Fruit fly (Drosophila melanogaster): ENCODE measurements around the gene Bin1.

The Bin1 gene

DNA sequence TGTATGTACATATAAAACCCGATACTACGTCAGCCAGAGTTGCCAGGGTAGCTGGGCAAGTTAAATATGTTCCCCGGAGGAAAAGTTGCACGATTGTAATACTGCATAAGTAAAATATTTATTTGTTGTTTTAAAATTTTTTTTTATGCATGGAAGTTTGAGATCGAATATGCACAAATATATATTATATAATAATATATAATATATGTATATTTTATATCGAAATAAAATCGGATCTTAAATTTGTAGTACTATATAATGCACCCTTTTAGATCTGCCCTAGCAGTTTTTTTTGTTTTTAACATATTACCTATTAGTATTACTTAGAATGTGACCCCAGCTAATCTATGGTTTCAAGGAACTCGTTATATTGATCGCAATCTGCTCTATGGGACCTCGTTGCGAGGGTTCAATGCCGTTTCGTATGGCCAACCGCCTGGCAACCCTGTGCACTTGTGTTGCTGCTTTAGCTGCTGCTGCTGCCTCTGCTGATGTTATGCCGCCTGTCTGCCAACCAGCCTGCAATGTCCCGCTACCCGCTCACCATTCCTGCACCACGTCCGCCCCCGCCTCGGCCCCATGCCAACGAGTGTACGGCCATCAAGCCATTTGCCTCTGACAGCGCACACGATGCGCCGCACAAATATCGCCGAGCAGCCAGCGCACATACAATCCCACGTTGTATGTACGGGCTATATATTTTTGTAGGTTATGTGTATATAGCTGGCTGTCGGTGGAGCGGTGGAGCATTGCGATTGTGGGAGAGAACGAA, 46.8 kb upstream of the Bin1 start (continued):
- TF ChIP-seq YL-1 (GFP tag; optimal IDR thresholded peaks at IDR 0.05) (peak; percentile 97), CG17912 (GFP tag; optimal IDR thresholded peaks at IDR 0.05) (no peak), wdn (GFP tag; IDR thresholded peaks at IDR 0.05) (no peak), kah (GFP tag; optimal IDR thresholded peaks at IDR 0.05) (peak; percentile 72), gsb-n (tag; optimal IDR thresholded peaks at IDR 0.05) (peak; percentile 84), D19B (GFP tag; optimal IDR thresholded peaks at IDR 0.05) (peak; percentile 87), CG4360 (GFP tag; IDR thresholded peaks at IDR 0.05) (no peak), CG1024 (GFP tag; IDR thresholded peaks at IDR 0.05) (no peak), Dip2 (GFP tag; IDR thresholded peaks at IDR 0.05) (no peak), ftz-f1 (GFP tag; optimal IDR thresholded peaks at IDR 0.05) (peak; percentile 98), CG12391 (tag; optimal IDR thresholded peaks at IDR 0.05) (peak; percentile 96), CG3407 (GFP tag; optimal IDR thresholded peaks at IDR 0.05) (peak; percentile 73), Six4 (GFP tag; optimal IDR thresholded peaks at IDR 0.05) (peak; percentile 80), CG34224 (GFP tag; IDR thresholded peaks at IDR 0.05; ENCODE audit: partially characterized antibody) (no peak), Fer3 (tag; optimal IDR thresholded peaks at IDR 0.05) (peak; percentile 77), nmo (GFP tag; optimal IDR thresholded peaks at IDR 0.05) (peak; percentile 98), gcm2 (GFP tag; optimal IDR thresholded peaks at IDR 0.05) (peak; percentile 31), CG11456 (GFP tag; IDR thresholded peaks at IDR 0.05) (no peak), disco-r (GFP tag; optimal IDR thresholded peaks at IDR 0.05) (no peak), Hand (GFP tag; optimal IDR thresholded peaks at IDR 0.05) (peak; percentile 94), slou (GFP tag; optimal IDR thresholded peaks at IDR 0.05) (peak; percentile 58), B-H2 (GFP tag; optimal IDR thresholded peaks at IDR 0.05) (peak; percentile 50), onecut (GFP tag; IDR thresholded peaks at IDR 0.05) (peak; percentile 65), Mes4 (GFP tag; optimal IDR thresholded peaks at IDR 0.05) (peak; percentile 32), bsh (GFP tag; optimal IDR thresholded peaks at IDR 0.05) (peak; percentile 84 to 88), pum (GFP tag; optimal IDR thresholded peaks at IDR 0.05) (peak; percentile 38), Xrp1 (GFP tag; IDR thresholded peaks at IDR 0.05) (no peak), HLHmδ (GFP tag; optimal IDR thresholded peaks at IDR 0.05) (peak; percentile 88), mld (GFP tag; IDR thresholded peaks at IDR 0.05; ENCODE audit: partially characterized antibody) (no peak), slbo (GFP tag; IDR thresholded peaks at IDR 0.05) (no peak), CG4404 (GFP tag; IDR thresholded peaks at IDR 0.05) (no peak), br (optimal IDR thresholded peaks at IDR 0.05) (no peak), CG12155 (GFP tag; optimal IDR thresholded peaks at IDR 0.05) (peak; percentile 65), croc (GFP tag; conservative IDR thresholded peaks at IDR 0.05) (peak; percentile 81; the same call in 2 of the 3 replicates), Side (GFP tag; optimal IDR thresholded peaks at IDR 0.05) (peak; percentile 4), luna (GFP tag; optimal IDR thresholded peaks at IDR 0.05) (no peak), ewg (GFP tag; optimal IDR thresholded peaks at IDR 0.05) (peak; percentile 86), CG13624 (GFP tag; optimal IDR thresholded peaks at IDR 0.05) (no peak), h (optimal IDR thresholded peaks at IDR 0.05) (no peak), Dref (GFP tag; IDR thresholded peaks at IDR 0.05) (no peak), CG3995 (GFP tag; optimal IDR thresholded peaks at IDR 0.05) (peak; percentile 39), ind (GFP tag; optimal IDR thresholded peaks at IDR 0.05) (peak; percentile 82), E2f2 (GFP tag; IDR thresholded peaks at IDR 0.05) (no peak), inv (GFP tag; IDR thresholded peaks at IDR 0.05; ENCODE audit: partially characterized antibody) (no peak), her (GFP tag; optimal IDR thresholded peaks at IDR 0.05) (no peak), bigmax (GFP tag; optimal IDR thresholded peaks at IDR 0.05) (peak; percentile 99), CG14050 (GFP tag; IDR thresholded peaks at IDR 0.05) (no peak), CG10321 (GFP tag; IDR thresholded peaks at IDR 0.05) (no peak), CG14710 (tag; optimal IDR thresholded peaks at IDR 0.05) (peak; percentile 95), CG15269 (tag; optimal IDR thresholded peaks at IDR 0.05) (peak; percentile 91), sug (tag; optimal IDR thresholded peaks at IDR 0.05) (peak; percentile 58)
